Worm (Caenorhabditis elegans) whole organism, late embryonic: Measurements from ENCODE around the gene Y75B8A.18.

Source experiments
- ceh-9 ChIP-seq: sonication (generic microtip); optimal IDR thresholded peaks from 2 replicates; lab custom pipeline; 2016; ENCODE audit warnings: mild to moderate bottlenecking, missing genetic modification characterization, inconsistent platforms, missing compliant biosample characterization
- dve-1 ChIP-seq: sonication (generic microtip); optimal IDR thresholded peaks from 2 replicates; lab custom pipeline; 2017; ENCODE audit warnings: antibody characterized with exemption, mild to moderate bottlenecking, missing genetic modification characterization, missing compliant biosample characterization
- elt-4 ChIP-seq: sonication (generic microtip); optimal IDR thresholded peaks from 2 replicates; lab custom pipeline; 2016; ENCODE audit warnings: missing genetic modification characterization, missing compliant biosample characterization
- ets-4 ChIP-seq: sonication (generic microtip); optimal IDR thresholded peaks from 2 replicates; lab custom pipeline; 2016; ENCODE audit warnings: missing genetic modification characterization, missing compliant biosample characterization
- fkh-10 ChIP-seq: fragments of 150-350 bp; optimal IDR thresholded peaks from 2 replicates; lab custom pipeline; 2014; ENCODE audit warnings: missing biosample characterization, missing genetic modification reagents, missing genetic modification characterization
- lin-11 ChIP-seq: fragments of 200-800 bp; sonication (Bioruptor generic); optimal IDR thresholded peaks from 2 replicates; lab custom pipeline; 2018; ENCODE audit warnings: mild to moderate bottlenecking, missing genetic modification characterization, missing compliant biosample characterization
- madf-2 ChIP-seq: sonication (generic microtip); optimal IDR thresholded peaks from 2 replicates; lab custom pipeline; 2017; ENCODE audit warnings: missing genetic modification characterization, missing compliant biosample characterization
- nhr-11 ChIP-seq: fragments of 150-350 bp; optimal IDR thresholded peaks from 2 replicates; lab custom pipeline; 2014; ENCODE audit warnings: missing biosample characterization, missing genetic modification characterization
- pax-1 ChIP-seq: fragments of 150-350 bp; optimal IDR thresholded peaks from 2 replicates; lab custom pipeline; 2014; ENCODE audit warnings: missing biosample characterization, missing genetic modification characterization
- ref-2 ChIP-seq: sonication (generic microtip); optimal IDR thresholded peaks from 2 replicates; lab custom pipeline; 2016; ENCODE audit warnings: missing genetic modification characterization, missing compliant biosample characterization
- sox-4 ChIP-seq: sonication (generic microtip); optimal IDR thresholded peaks from 2 replicates; lab custom pipeline; 2017; ENCODE audit warnings: mild to moderate bottlenecking, missing genetic modification characterization, inconsistent platforms, missing compliant biosample characterization

- no peak for TF ChIP-seq elt-4 (tag; lab: Kevin White, UChicago)
- TF ChIP-seq nhr-11 (tag; lab: Kevin White, UChicago), result no peak
- TF ChIP-seq ceh-9 (tag; lab: Kevin White, UChicago), result no peak
- no peak for TF ChIP-seq ets-4 (tag; lab: Kevin White, UChicago)
- no peak for TF ChIP-seq lin-11
- TF ChIP-seq sox-4 (tag; lab: Kevin White, UChicago), result no peak
- TF ChIP-seq dve-1 (tag; lab: Kevin White, UChicago), result no peak
- no peak for TF ChIP-seq fkh-10 (GFP tag; lab: Kevin White, UChicago)
- no peak for TF ChIP-seq pax-1 (tag; lab: Kevin White, UChicago)
- no peak for TF ChIP-seq madf-2
- TF ChIP-seq ref-2 (tag; lab: Kevin White, UChicago), result no peak
These were observed 43.1 kb downstream of the Y75B8A.18 start, which contains the start of gene Y75B8A.10 for ce11 chrIII:12182919-12183318.
